Worm (Caenorhabditis elegans) whole organism, L4 larva: ENCODE measurements around the gene Y38E10A.22.

Source experiments
- D1046.2 ChIP-seq: fragments of 200-800 bp; sonication (Bioruptor generic); IDR thresholded peaks from 2 replicates; pipeline ENCODE4 v1.3.6; 2022; ENCODE audit warnings: missing genetic modification characterization, missing compliant biosample characterization
- F26F4.8 ChIP-seq: fragments of 200-800 bp; sonication (Bioruptor generic); conservative IDR thresholded peaks from 2 replicates; pipeline ENCODE4 v1.3.6; 2022; ENCODE audit warnings: missing genetic modification characterization, missing compliant biosample characterization
- F44E2.7 ChIP-seq: fragments of 200-800 bp; sonication (Bioruptor generic); IDR thresholded peaks from 2 replicates; pipeline ENCODE4 v2.1.2; 2022; ENCODE audit warnings: missing genetic modification characterization, missing compliant biosample characterization
- F49E8.2 ChIP-seq: sonication (generic microtip); optimal IDR thresholded peaks from 2 replicates; lab custom pipeline; 2016; ENCODE audit warnings: missing compliant biosample characterization, mild to moderate bottlenecking, missing genetic modification characterization, borderline replicate concordance
- Y48G9A.11 ChIP-seq: fragments of 200-800 bp; sonication (Bioruptor generic); IDR thresholded peaks from 2 replicates; pipeline ENCODE4 v1.3.6; 2022; ENCODE audit warnings: missing genetic modification reagents, missing genetic modification characterization, missing compliant biosample characterization
- ZK337.2 ChIP-seq: fragments of 200-800 bp; sonication (Bioruptor generic); IDR thresholded peaks from 2 replicates; pipeline ENCODE4 v1.3.6; 2022; ENCODE audit warnings: missing genetic modification reagents, missing genetic modification characterization, missing compliant biosample characterization
- ZK546.5 ChIP-seq, 2 experiments: sonication (generic microtip); optimal IDR thresholded peaks; 2 replicates each; lab custom pipeline; 2017; ENCODE audit warnings: missing biosample characterization in 2 of 2, missing genetic modification characterization in 2 of 2
- aha-1 ChIP-seq: fragments of 150-350 bp; peaks from one replicate; lab custom pipeline; 2014; ENCODE audit warnings: missing biosample characterization, missing genetic modification characterization
- aly-2 ChIP-seq: sonication (generic microtip); optimal IDR thresholded peaks from 2 replicates; lab custom pipeline; 2018; ENCODE audit warnings: missing biosample characterization, missing genetic modification characterization
- arid-1 ChIP-seq: fragments of 200-800 bp; sonication (Bioruptor generic); conservative IDR thresholded peaks from 2 replicates; pipeline ENCODE4 v1.3.6; 2022; ENCODE audit warnings: missing genetic modification reagents, missing genetic modification characterization, missing compliant biosample characterization
- ceh-44 ChIP-seq: fragments of 200-800 bp; sonication (Bioruptor generic); IDR thresholded peaks from 2 replicates; pipeline ENCODE4 v1.3.6; 2022; ENCODE audit warnings: missing genetic modification reagents, missing genetic modification characterization, missing compliant biosample characterization
- ceh-62 ChIP-seq: sonication (generic microtip); optimal IDR thresholded peaks from 2 replicates; lab custom pipeline; 2017; ENCODE audit warnings: missing biosample characterization, missing genetic modification characterization
- ces-1 ChIP-seq: fragments of 150-350 bp; sonication (generic microtip); optimal IDR thresholded peaks from 4 replicates; lab custom pipeline; 2014; ENCODE audit warnings: missing biosample characterization, missing genetic modification reagents, missing genetic modification characterization
- ctbp-1 ChIP-seq: fragments of 200-800 bp; sonication (Bioruptor generic); IDR thresholded peaks from 2 replicates; pipeline ENCODE4 v1.3.6; 2022; ENCODE audit warnings: missing genetic modification reagents, missing genetic modification characterization, missing compliant biosample characterization
- daf-16 ChIP-seq, 3 experiments: sonication (generic microtip); optimal IDR thresholded peaks; 2 replicates each; lab custom pipeline; 2016 to 2017; ENCODE audit warnings: missing genetic modification characterization in 3 of 3, missing genetic modification reagents in 3 of 3, mild to moderate bottlenecking in 2 of 3, missing compliant biosample characterization in 2 of 3, missing biosample characterization in 1 of 3, moderate library complexity in 1 of 3
- daf-8 ChIP-seq: fragments of 200-800 bp; sonication (Bioruptor generic); IDR thresholded peaks from 2 replicates; pipeline ENCODE4 v1.3.6; 2022; ENCODE audit warnings: missing genetic modification characterization, missing compliant biosample characterization
- dmd-8 ChIP-seq: fragments of 200-800 bp; sonication (Bioruptor generic); IDR thresholded peaks from 2 replicates; pipeline ENCODE4 v1.3.6; 2022; ENCODE audit warnings: missing genetic modification characterization, missing compliant biosample characterization
- dve-1 ChIP-seq: sonication (generic microtip); optimal IDR thresholded peaks from 2 replicates; lab custom pipeline; 2017; ENCODE audit warnings: antibody characterized with exemption, mild to moderate bottlenecking, missing genetic modification characterization, missing compliant biosample characterization; ENCODE audit not compliant: insufficient read depth
- egl-27 ChIP-seq: sonication (generic microtip); optimal IDR thresholded peaks from 3 replicates; lab custom pipeline; 2017; ENCODE audit warnings: missing biosample characterization, missing genetic modification reagents, missing genetic modification characterization
- fkh-10 ChIP-seq: fragments of 150-350 bp; optimal IDR thresholded peaks from 2 replicates; lab custom pipeline; 2014; ENCODE audit warnings: missing biosample characterization, missing genetic modification reagents, missing genetic modification characterization
- fos-1 ChIP-seq: fragments of 150-350 bp; optimal IDR thresholded peaks from 2 replicates; lab custom pipeline; 2014; ENCODE audit warnings: missing biosample characterization, missing genetic modification characterization
- gei-8 ChIP-seq: fragments of 200-800 bp; sonication (Bioruptor generic); optimal IDR thresholded peaks from 2 replicates; lab custom pipeline; 2018; ENCODE audit warnings: mild to moderate bottlenecking, missing genetic modification characterization, missing compliant biosample characterization
- hif-1 ChIP-seq, 2 experiments: sonication (generic microtip); optimal IDR thresholded peaks; 2 replicates each; lab custom pipeline; 2016 to 2017; ENCODE audit warnings: missing compliant biosample characterization in 2 of 2, missing genetic modification characterization in 2 of 2, missing genetic modification reagents in 2 of 2, missing genotype in 2 of 2, mild to moderate bottlenecking in 1 of 2
- hmg-1.1 ChIP-seq: fragments of 200-800 bp; sonication (Bioruptor generic); IDR thresholded peaks from 2 replicates; pipeline ENCODE4 v1.3.6; 2022; ENCODE audit warnings: missing genetic modification reagents, missing genetic modification characterization, missing compliant biosample characterization
- jun-1 ChIP-seq: fragments of 150-350 bp; optimal IDR thresholded peaks from 2 replicates; lab custom pipeline; 2014; ENCODE audit warnings: missing biosample characterization, missing genetic modification reagents, missing genetic modification characterization
- lin-15B ChIP-seq: fragments of 150-350 bp; sonication (generic microtip); optimal IDR thresholded peaks from 3 replicates; lab custom pipeline; 2014; ENCODE audit warnings: missing biosample characterization, missing genetic modification characterization
- lin-29 ChIP-seq: fragments of 200-800 bp; sonication (Bioruptor generic); IDR thresholded peaks from 2 replicates; pipeline ENCODE4 v1.3.6; 2022; ENCODE audit warnings: missing genetic modification reagents, missing genetic modification characterization, missing compliant biosample characterization
- lin-39 ChIP-seq: fragments of 150-350 bp; optimal IDR thresholded peaks from 2 replicates; lab custom pipeline; 2014; ENCODE audit warnings: missing biosample characterization, missing genetic modification reagents, missing genetic modification characterization
- lir-3 ChIP-seq: sonication (generic microtip); optimal IDR thresholded peaks from 2 replicates; lab custom pipeline; 2016; ENCODE audit warnings: mild to moderate bottlenecking, missing genetic modification characterization, missing compliant biosample characterization
- lsy-2 ChIP-seq, 2 experiments: fragments of 150-350 bp in 1 of 2; sonication (generic microtip) in 1 of 2; optimal IDR thresholded peaks; 2 replicates each; lab custom pipeline; 2014 to 2017; ENCODE audit warnings: missing biosample characterization in 2 of 2, missing genetic modification characterization in 2 of 2
- madf-5 ChIP-seq, 2 experiments: fragments of 200-800 bp; sonication (Bioruptor generic); IDR thresholded peaks; 2 replicates each; pipeline ENCODE4 v1.3.6; 2022; ENCODE audit warnings: missing compliant biosample characterization in 2 of 2, missing genetic modification characterization in 2 of 2
- mxl-3 ChIP-seq: fragments of 200-800 bp; sonication (Bioruptor generic); optimal IDR thresholded peaks from 2 replicates; lab custom pipeline; 2018; ENCODE audit warnings: mild to moderate bottlenecking, missing genetic modification characterization, missing compliant biosample characterization
- nhr-102 ChIP-seq: sonication (generic microtip); optimal IDR thresholded peaks from 2 replicates; lab custom pipeline; 2016; ENCODE audit warnings: mild to moderate bottlenecking, missing genetic modification characterization, moderate library complexity, missing compliant biosample characterization
- nhr-11 ChIP-seq: fragments of 150-350 bp; optimal IDR thresholded peaks from 2 replicates; lab custom pipeline; 2014; ENCODE audit warnings: missing biosample characterization, missing genetic modification characterization
- nhr-111 ChIP-seq: fragments of 200-800 bp; sonication (Bioruptor generic); optimal IDR thresholded peaks from 2 replicates; lab custom pipeline; 2018; ENCODE audit warnings: mild to moderate bottlenecking, missing genetic modification characterization, missing compliant biosample characterization
- nhr-237 ChIP-seq: sonication (generic microtip); optimal IDR thresholded peaks from 2 replicates; lab custom pipeline; 2017; ENCODE audit warnings: missing biosample characterization, missing genetic modification characterization
- nhr-28 ChIP-seq: fragments of 150-350 bp; optimal IDR thresholded peaks from 2 replicates; lab custom pipeline; 2014; ENCODE audit warnings: missing biosample characterization, missing genetic modification characterization
- nhr-41 ChIP-seq: fragments of 200-800 bp; sonication (Bioruptor generic); IDR thresholded peaks from 2 replicates; pipeline ENCODE4 v1.3.6; 2022; ENCODE audit warnings: missing genetic modification reagents, missing genetic modification characterization, missing compliant biosample characterization
- nhr-42 ChIP-seq: fragments of 200-800 bp; sonication (Bioruptor generic); IDR thresholded peaks from 2 replicates; pipeline ENCODE4 v1.3.6; 2022; ENCODE audit warnings: missing genetic modification characterization, missing compliant biosample characterization
- nhr-76 ChIP-seq: fragments of 150-350 bp; optimal IDR thresholded peaks from 2 replicates; lab custom pipeline; 2014; ENCODE audit warnings: missing biosample characterization, missing genetic modification characterization
- nhr-77 ChIP-seq: fragments of 150-350 bp; optimal IDR thresholded peaks from 2 replicates; lab custom pipeline; 2014; ENCODE audit warnings: missing biosample characterization, missing genetic modification characterization
- pha-4 ChIP-seq, 2 experiments: fragments of 150-350 bp in 1 of 2; fragments of 200-800 bp in 1 of 2; sonication (Bioruptor generic) in 1 of 2; IDR thresholded peaks in 1 of 2; optimal IDR thresholded peaks in 1 of 2; 2 replicates each; pipeline versions ENCODE4 v1.3.6 to Lab custom; 2014 to 2022; ENCODE audit warnings: missing genetic modification characterization in 2 of 2, missing genetic modification reagents in 2 of 2, missing biosample characterization in 1 of 2, missing compliant biosample characterization in 1 of 2
- pqm-1 ChIP-seq: sonication (generic microtip); optimal IDR thresholded peaks from 2 replicates; lab custom pipeline; 2017; ENCODE audit warnings: missing biosample characterization, missing genetic modification characterization
- sdz-12 ChIP-seq: fragments of 200-800 bp; sonication (Bioruptor generic); optimal IDR thresholded peaks from 2 replicates; lab custom pipeline; 2018; ENCODE audit warnings: mild to moderate bottlenecking, missing genetic modification characterization, missing compliant biosample characterization
- unc-39 ChIP-seq: sonication (generic microtip); optimal IDR thresholded peaks from 2 replicates; lab custom pipeline; 2017; ENCODE audit warnings: missing biosample characterization, missing genetic modification characterization
- zag-1 ChIP-seq: fragments of 150-350 bp; optimal IDR thresholded peaks from 2 replicates; lab custom pipeline; 2014; ENCODE audit warnings: missing biosample characterization, missing genetic modification characterization
- zfp-3 ChIP-seq: fragments of 200-800 bp; sonication (Bioruptor generic); conservative IDR thresholded peaks from 2 replicates; pipeline ENCODE4 v1.3.6; 2022; ENCODE audit warnings: missing genetic modification reagents, missing genetic modification characterization, missing compliant biosample characterization
- ztf-7 ChIP-seq: fragments of 150-350 bp; optimal IDR thresholded peaks from 2 replicates; lab custom pipeline; 2014; ENCODE audit warnings: missing biosample characterization, missing genetic modification characterization

Gene Y38E10A.22

DNA sequence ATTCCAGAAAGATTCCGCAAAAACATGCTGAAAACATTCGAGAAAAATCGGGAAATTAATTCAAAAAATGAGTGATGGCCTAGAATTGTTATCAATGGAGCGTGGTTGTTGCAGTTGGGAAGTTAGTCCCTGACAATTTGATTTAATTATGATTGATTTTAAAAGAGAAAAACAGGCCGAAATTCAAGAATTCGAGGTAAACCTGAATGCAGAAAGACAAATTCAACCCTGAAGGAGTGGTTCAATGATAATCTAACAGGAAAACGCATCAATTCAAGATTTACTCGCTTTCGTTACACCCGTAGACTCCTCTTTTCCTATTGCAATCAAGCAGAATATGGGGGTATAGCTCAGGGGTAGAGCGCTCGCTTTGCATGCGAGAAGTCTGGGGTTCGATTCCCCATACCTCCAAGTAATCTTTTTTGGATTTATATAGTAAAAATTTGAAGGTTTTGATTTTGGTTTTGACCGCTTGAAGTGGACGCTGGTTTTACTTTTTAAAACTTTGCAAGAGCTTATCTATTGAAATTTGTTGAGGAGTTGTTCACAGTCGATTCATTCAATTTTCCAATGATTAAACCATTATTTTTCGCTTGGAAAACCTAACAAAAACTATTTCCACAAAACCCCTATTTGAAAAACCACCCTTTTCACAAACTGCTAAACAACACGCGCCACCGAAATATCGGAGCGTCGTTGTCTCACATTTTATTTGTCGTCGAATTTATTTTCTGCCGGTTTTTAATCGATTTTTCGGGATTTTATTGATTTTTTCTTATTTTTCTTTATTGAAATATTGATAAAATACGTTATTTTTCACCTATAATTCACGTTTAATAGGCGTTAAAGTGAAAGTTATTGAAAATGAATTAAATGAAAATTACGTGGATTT lies 611 bp upstream of the Y38E10A.22 start:
- peak; percentile 71 for TF ChIP-seq gei-8 (GFP tag; lab: Kevin White, UChicago)
- TF ChIP-seq F49E8.2 (tag; lab: Kevin White, UChicago), result peak; percentile 67
- peak; percentile 72; the same call in 1 of the 2 replicates for TF ChIP-seq D1046.2 (GFP tag; lab: Robert Waterston, UW)
- TF ChIP-seq mxl-3 (GFP tag; lab: Kevin White, UChicago), result peak; percentile 65
- no peak for TF ChIP-seq ces-1 (GFP tag; lab: Kevin White, UChicago)
- TF ChIP-seq lin-15B (tag; lab: Kevin White, UChicago), result peak; percentile 67
- TF ChIP-seq ctbp-1 (GFP tag; lab: Robert Waterston, UW), result peak; percentile 46; the same call in 1 of the 2 replicates
- no peak; the same call in 1 of the 2 replicates for TF ChIP-seq ceh-44 (GFP tag; lab: Robert Waterston, UW)
- TF ChIP-seq nhr-237 (tag; lab: Kevin White, UChicago), result no peak
- no peak for TF ChIP-seq egl-27 (tag; lab: Kevin White, UChicago)
- peak in 1 of 2 experiments; percentile 83 for TF ChIP-seq hif-1 (tag; optimal IDR thresholded peaks at IDR 0.05; lab: Kevin White, UChicago)
- TF ChIP-seq dve-1 (tag; lab: Kevin White, UChicago), result peak; percentile 67
- no peak for TF ChIP-seq pqm-1 (tag; lab: Kevin White, UChicago)
- peak; percentile 35; the same call in 1 of the 2 replicates for TF ChIP-seq hmg-1.1
- peak; percentile 90 for TF ChIP-seq Y48G9A.11
- peak; percentile 66; the same call in 1 of the 2 replicates for TF ChIP-seq ZK337.2 (GFP tag; lab: Robert Waterston, UW)
- TF ChIP-seq jun-1 (tag; lab: Kevin White, UChicago), result no peak
- TF ChIP-seq daf-8 (GFP tag; lab: Robert Waterston, UW), result no peak
- TF ChIP-seq lir-3 (tag; lab: Kevin White, UChicago), result peak; percentile 58
- peak in 1 of 2 experiments; percentile 88 for TF ChIP-seq lsy-2 (tag; optimal IDR thresholded peaks at IDR 0.05; lab: Kevin White, UChicago)
- TF ChIP-seq F26F4.8 (GFP tag; lab: Robert Waterston, UW), result peak; percentile 79; the same call in 1 of the 2 replicates
- TF ChIP-seq lin-39, result no peak
- no peak for TF ChIP-seq ZK546.5 (tag; optimal IDR thresholded peaks at IDR 0.05; lab: Kevin White, UChicago)
- peak; percentile 86; the same call in 1 of the 2 replicates for TF ChIP-seq F44E2.7 (GFP tag; lab: Robert Waterston, UW)
- TF ChIP-seq unc-39, result no peak
- TF ChIP-seq nhr-42 (GFP tag; lab: Robert Waterston, UW), result no peak
- no peak for TF ChIP-seq fos-1 (tag; lab: Kevin White, UChicago)
- TF ChIP-seq ztf-7 (tag; lab: Kevin White, UChicago), result peak; percentile 59
- peak; percentile 64 for TF ChIP-seq sdz-12 (GFP tag; lab: Kevin White, UChicago)
- TF ChIP-seq nhr-28 (tag; lab: Kevin White, UChicago), result peak; percentile 26
- no peak for TF ChIP-seq ceh-62
- TF ChIP-seq zag-1 (tag; lab: Kevin White, UChicago), result no peak
- TF ChIP-seq nhr-11 (tag; lab: Kevin White, UChicago), result peak; percentile 53
- peak; percentile 10 for TF ChIP-seq nhr-76 (tag; lab: Kevin White, UChicago)
- no peak for TF ChIP-seq nhr-41 (GFP tag; lab: Robert Waterston, UW)
- no peak for TF ChIP-seq lin-29 (GFP tag; lab: Robert Waterston, UW)
- no peak for TF ChIP-seq aly-2 (tag; lab: Kevin White, UChicago)
- peak; percentile 76 for TF ChIP-seq nhr-102 (tag; lab: Kevin White, UChicago)
- TF ChIP-seq zfp-3 (GFP tag; lab: Robert Waterston, UW), result 0 out of 2 replicates have a peak, but pooled peaks have one; percentile 79
- TF ChIP-seq madf-5 (GFP tag; IDR thresholded peaks at IDR 0.05; lab: Robert Waterston, UW), result peak; percentile 38 to 71; a peak in 1 of 4 replicates
- peak; percentile 56 for TF ChIP-seq fkh-10 (GFP tag; lab: Kevin White, UChicago)
- peak; percentile 8 to 91 for TF ChIP-seq daf-16 (GFP tag; optimal IDR thresholded peaks at IDR 0.05; lab: Kevin White, UChicago)
- peak; percentile 54 for TF ChIP-seq daf-16 (tag; optimal IDR thresholded peaks at IDR 0.05; lab: Kevin White, UChicago)
- peak; percentile 30 for TF ChIP-seq nhr-77 (tag; lab: Kevin White, UChicago)
- peak; percentile 58 for TF ChIP-seq aha-1 (tag; lab: Kevin White, UChicago)
- TF ChIP-seq arid-1 (GFP tag; lab: Robert Waterston, UW), result peak; percentile 58; the same call in 1 of the 2 replicates
- peak; percentile 78 for TF ChIP-seq nhr-111
- TF ChIP-seq dmd-8 (GFP tag; lab: Robert Waterston, UW), result peak; percentile 80; the same call in 1 of the 2 replicates
- peak; percentile 75 for TF ChIP-seq pha-4 (GFP tag; IDR thresholded peaks at IDR 0.05; lab: Robert Waterston, UW)
- no peak for TF ChIP-seq pha-4 (tag; optimal IDR thresholded peaks at IDR 0.05; lab: Kevin White, UChicago)
